Worm (Caenorhabditis elegans) whole organism, L2 larva: ENCODE results near the gene srdh-1.

Experiments
- R02D3.7 ChIP-seq: fragments of 150-350 bp; optimal IDR thresholded peaks from 2 replicates; lab custom pipeline; 2014; ENCODE audit warnings: missing biosample characterization, missing genetic modification characterization
- aly-2 ChIP-seq: fragments of 150-350 bp; optimal IDR thresholded peaks from 2 replicates; lab custom pipeline; 2014; ENCODE audit warnings: missing biosample characterization, missing genetic modification characterization
- ceh-82 ChIP-seq: fragments of 150-350 bp; optimal IDR thresholded peaks from 2 replicates; lab custom pipeline; 2014; ENCODE audit warnings: missing biosample characterization, missing genetic modification characterization
- lin-39 ChIP-seq: fragments of 150-350 bp; optimal IDR thresholded peaks from 2 replicates; lab custom pipeline; 2014; ENCODE audit warnings: missing biosample characterization, missing genetic modification reagents, missing genetic modification characterization
- lsy-2 ChIP-seq, 2 experiments: fragments of 150-350 bp in 1 of 2; sonication (generic microtip) in 1 of 2; optimal IDR thresholded peaks; 2 replicates each; lab custom pipeline; 2014 to 2017; ENCODE audit warnings: missing biosample characterization in 2 of 2, missing genetic modification characterization in 2 of 2
- nhr-11 ChIP-seq: fragments of 150-350 bp; optimal IDR thresholded peaks from 2 replicates; lab custom pipeline; 2014; ENCODE audit warnings: missing biosample characterization, missing genetic modification characterization
- skn-1 ChIP-seq: sonication (generic microtip); optimal IDR thresholded peaks from 2 replicates; lab custom pipeline; 2017; ENCODE audit warnings: missing biosample characterization, missing genetic modification characterization
- snpc-4 ChIP-seq: fragments of 150-350 bp; optimal IDR thresholded peaks from 2 replicates; lab custom pipeline; 2014; ENCODE audit warnings: missing biosample characterization, missing genetic modification characterization
- unc-55 ChIP-seq: fragments of 150-350 bp; sonication (generic microtip); optimal IDR thresholded peaks from 3 replicates; lab custom pipeline; 2014; ENCODE audit warnings: missing biosample characterization, missing genetic modification reagents, missing genetic modification characterization
- ztf-1 ChIP-seq: fragments of 200-800 bp; sonication (Bioruptor generic); conservative IDR thresholded peaks from 2 replicates; pipeline ENCODE4 v1.3.6; 2022; ENCODE audit warnings: missing genetic modification characterization, missing compliant biosample characterization
- ztf-11 ChIP-seq: sonication (generic microtip); optimal IDR thresholded peaks from 2 replicates; lab custom pipeline; 2017; ENCODE audit warnings: missing biosample characterization, missing genetic modification characterization
- ztf-4 ChIP-seq: fragments of 150-350 bp; optimal IDR thresholded peaks from 2 replicates; lab custom pipeline; 2014; ENCODE audit warnings: missing biosample characterization, missing genetic modification characterization

DNA sequence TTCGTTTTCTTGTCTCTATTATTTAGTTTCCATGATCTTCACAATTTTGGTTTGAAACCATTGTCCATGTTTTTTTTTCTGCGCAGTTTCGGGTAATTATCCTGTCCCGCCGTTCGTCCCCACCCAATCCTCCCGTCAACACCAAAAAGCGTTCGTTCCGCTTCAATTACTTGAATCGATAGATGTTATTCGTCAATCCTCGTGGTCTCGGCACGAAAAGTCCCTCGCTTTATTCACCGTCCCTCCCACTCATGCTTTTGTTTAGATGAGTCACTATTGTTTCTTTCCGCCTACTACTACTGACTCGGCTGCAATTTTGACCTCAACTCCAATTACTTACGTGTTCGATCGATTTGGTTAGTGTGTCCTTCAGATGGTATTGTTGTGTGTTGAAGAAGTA, 41.0 kb upstream of the srdh-1 start:
- TF ChIP-seq lin-39 (tag; lab: Kevin White, UChicago) (no peak), unc-55 (GFP tag; lab: Kevin White, UChicago) (no peak), ceh-82 (tag; lab: Kevin White, UChicago) (no peak), R02D3.7 (no peak), snpc-4 (tag; lab: Kevin White, UChicago) (no peak), ztf-1 (GFP tag; lab: Robert Waterston, UW) (no peak), nhr-11 (tag; lab: Kevin White, UChicago) (no peak), ztf-11 (no peak), aly-2 (tag; lab: Kevin White, UChicago) (no peak), skn-1 (tag; lab: Kevin White, UChicago) (no peak), ztf-4 (tag; lab: Kevin White, UChicago) (no peak), lsy-2 (tag; optimal IDR thresholded peaks at IDR 0.05; lab: Kevin White, UChicago) (no peak)
